Fruit fly (Drosophila melanogaster): ENCODE results near the gene Fmr1.

- TF ChIP-seq Myc (optimal IDR thresholded peaks at IDR 0.05) (no peak), Abd-B (GFP tag; optimal IDR thresholded peaks at IDR 0.05) (no peak), tai (GFP tag; optimal IDR thresholded peaks at IDR 0.05) (no peak), Rel (GFP tag; optimal IDR thresholded peaks at IDR 0.05) (no peak), Rel (tag; optimal IDR thresholded peaks at IDR 0.05) (no peak), lola (GFP tag; optimal IDR thresholded peaks at IDR 0.05) (no peak), Hr78 (GFP tag; optimal IDR thresholded peaks at IDR 0.05) (no peak), foxo (GFP tag; optimal IDR thresholded peaks at IDR 0.05) (no peak), fru (GFP tag; optimal IDR thresholded peaks at IDR 0.05) (no peak), OdsH (GFP tag; optimal IDR thresholded peaks at IDR 0.05) (no peak), sv (GFP tag; optimal IDR thresholded peaks at IDR 0.05) (no peak), psq (GFP tag; optimal IDR thresholded peaks at IDR 0.05) (no peak), Vsx2 (GFP tag; optimal IDR thresholded peaks at IDR 0.05; ENCODE audit: partially characterized antibody) (no peak), GATAd (GFP tag; optimal IDR thresholded peaks at IDR 0.05) (no peak)
Observed at dm6 chr3R:10114915-10115534, 5.1 kb upstream of the Fmr1 start.
